Worm (Caenorhabditis elegans) whole organism, L1 larva: ENCODE data around the gene nhr-118.

Experiments
- Y116A8C.19 ChIP-seq: sonication (generic microtip); optimal IDR thresholded peaks from 2 replicates; lab custom pipeline; 2016; ENCODE audit warnings: missing compliant biosample characterization, missing genetic modification characterization, borderline replicate concordance
- aly-2 ChIP-seq: fragments of 150-350 bp; optimal IDR thresholded peaks from 2 replicates; lab custom pipeline; 2014; ENCODE audit warnings: missing biosample characterization, missing genetic modification characterization
- ama-1 ChIP-seq: fragments of 150-350 bp; optimal IDR thresholded peaks from 2 replicates; lab custom pipeline; 2014
- ceh-63 ChIP-seq: fragments of 200-800 bp; sonication (Bioruptor generic); optimal IDR thresholded peaks from 2 replicates; lab custom pipeline; 2018; ENCODE audit warnings: mild to moderate bottlenecking, missing genetic modification characterization, missing compliant biosample characterization
- efl-3 ChIP-seq: fragments of 200-800 bp; sonication (Bioruptor generic); optimal IDR thresholded peaks from 2 replicates; lab custom pipeline; 2018; ENCODE audit warnings: mild to moderate bottlenecking, missing genetic modification characterization, missing compliant biosample characterization
- egl-13 ChIP-seq: sonication (generic microtip); optimal IDR thresholded peaks from 2 replicates; lab custom pipeline; 2016; ENCODE audit warnings: missing genotype, missing genetic modification reagents, missing genetic modification characterization, missing compliant biosample characterization
- egl-27 ChIP-seq, 2 experiments: fragments of 150-350 bp in 1 of 2; sonication (generic microtip); optimal IDR thresholded peaks; 3 replicates each; lab custom pipeline; 2017 to 2018; ENCODE audit warnings: missing biosample characterization in 2 of 2, missing genetic modification characterization in 2 of 2, missing genetic modification reagents in 2 of 2
- fkh-8 ChIP-seq: sonication (generic microtip); optimal IDR thresholded peaks from 2 replicates; lab custom pipeline; 2016; ENCODE audit warnings: mild to moderate bottlenecking, missing genetic modification characterization, missing compliant biosample characterization
- fos-1 ChIP-seq: fragments of 150-350 bp; optimal IDR thresholded peaks from 2 replicates; lab custom pipeline; 2014; ENCODE audit warnings: missing biosample characterization, missing genetic modification characterization
- grh-1 ChIP-seq: fragments of 200-800 bp; sonication (Bioruptor generic); IDR thresholded peaks from 2 replicates; pipeline ENCODE4 v1.3.6; 2022; ENCODE audit warnings: missing genetic modification reagents, missing genetic modification characterization, missing compliant biosample characterization
- hlh-17 ChIP-seq: fragments of 200-800 bp; sonication (Bioruptor generic); optimal IDR thresholded peaks from 2 replicates; lab custom pipeline; 2018; ENCODE audit warnings: missing genetic modification characterization, mild to moderate bottlenecking, missing compliant biosample characterization, moderate library complexity, borderline replicate concordance
- hlh-4 ChIP-seq: sonication (generic microtip); optimal IDR thresholded peaks from 2 replicates; lab custom pipeline; 2016; ENCODE audit warnings: mild to moderate bottlenecking, missing genetic modification characterization, missing compliant biosample characterization
- hpl-2 ChIP-seq: fragments of 150-350 bp; optimal IDR thresholded peaks from 2 replicates; lab custom pipeline; 2014; ENCODE audit warnings: missing biosample characterization, missing genetic modification reagents, missing genetic modification characterization
- irx-1 ChIP-seq: sonication (generic microtip); optimal IDR thresholded peaks from 2 replicates; lab custom pipeline; 2016; ENCODE audit warnings: missing genetic modification characterization, missing compliant biosample characterization
- isw-1 ChIP-seq: fragments of 200-800 bp; sonication (Bioruptor generic); IDR thresholded peaks from 2 replicates; pipeline ENCODE4 v1.3.6; 2022; ENCODE audit warnings: missing genetic modification characterization, missing compliant biosample characterization
- lin-15B ChIP-seq: fragments of 150-350 bp; sonication (generic microtip); optimal IDR thresholded peaks from 3 replicates; lab custom pipeline; 2014; ENCODE audit warnings: missing biosample characterization, missing genetic modification characterization
- lin-39 ChIP-seq: fragments of 150-350 bp; optimal IDR thresholded peaks from 2 replicates; lab custom pipeline; 2014; ENCODE audit warnings: missing biosample characterization, missing genetic modification reagents, missing genetic modification characterization
- lsy-2 ChIP-seq, 2 experiments: fragments of 150-350 bp; optimal IDR thresholded peaks; 2 replicates each; lab custom pipeline; 2014; ENCODE audit warnings: missing biosample characterization in 2 of 2, missing genetic modification characterization in 2 of 2
- mab-9 ChIP-seq: fragments of 200-800 bp; sonication (Bioruptor generic); IDR thresholded peaks from 2 replicates; pipeline ENCODE4 v1.3.6; 2022; ENCODE audit warnings: missing genetic modification reagents, missing genetic modification characterization, missing compliant biosample characterization
- mdl-1 ChIP-seq, 2 experiments: fragments of 150-350 bp; optimal IDR thresholded peaks; 2 replicates each; lab custom pipeline; 2014 to 2017; ENCODE audit warnings: missing biosample characterization in 2 of 2, missing genetic modification characterization in 2 of 2, inconsistent platforms in 1 of 2
- nhr-12 ChIP-seq: sonication (generic microtip); optimal IDR thresholded peaks from 2 replicates; lab custom pipeline; 2017; ENCODE audit warnings: missing biosample characterization, missing genetic modification characterization
- nhr-19 ChIP-seq: fragments of 200-800 bp; sonication (Bioruptor generic); conservative IDR thresholded peaks from 2 replicates; pipeline ENCODE4 v1.3.6; 2022; ENCODE audit warnings: missing genetic modification characterization, missing compliant biosample characterization
- nhr-76 ChIP-seq: sonication (generic microtip); optimal IDR thresholded peaks from 2 replicates; lab custom pipeline; 2017; ENCODE audit warnings: missing biosample characterization, missing genetic modification characterization
- nhr-77 ChIP-seq: fragments of 150-350 bp; optimal IDR thresholded peaks from 2 replicates; lab custom pipeline; 2014; ENCODE audit warnings: missing biosample characterization, missing genetic modification characterization
- nhr-84 ChIP-seq: sonication (generic microtip); optimal IDR thresholded peaks from 2 replicates; lab custom pipeline; 2017; ENCODE audit warnings: missing biosample characterization, missing genetic modification characterization
- pag-3 ChIP-seq: sonication (generic microtip); optimal IDR thresholded peaks from 2 replicates; lab custom pipeline; 2017; ENCODE audit warnings: missing genetic modification characterization, mild to moderate bottlenecking, missing compliant biosample characterization, antibody characterized with exemption, borderline replicate concordance; ENCODE audit not compliant: insufficient read depth
- pqm-1 ChIP-seq: sonication (generic microtip); optimal IDR thresholded peaks from 3 replicates; lab custom pipeline; 2017; ENCODE audit warnings: missing biosample characterization, missing genetic modification characterization
- rnt-1 ChIP-seq: sonication (generic microtip); optimal IDR thresholded peaks from 2 replicates; lab custom pipeline; 2016; ENCODE audit warnings: mild to moderate bottlenecking, missing genetic modification characterization, moderate library complexity, missing compliant biosample characterization
- skn-1 ChIP-seq: fragments of 150-350 bp; optimal IDR thresholded peaks from 2 replicates; lab custom pipeline; 2014; ENCODE audit warnings: missing biosample characterization, missing genetic modification characterization
- sox-4 ChIP-seq: sonication (generic microtip); optimal IDR thresholded peaks from 2 replicates; lab custom pipeline; 2016; ENCODE audit warnings: missing genetic modification characterization, missing compliant biosample characterization
- sptf-1 ChIP-seq: fragments of 150-350 bp; optimal IDR thresholded peaks from 2 replicates; lab custom pipeline; 2014; ENCODE audit warnings: missing biosample characterization, missing genetic modification characterization
- tbx-2 ChIP-seq: sonication (generic microtip); optimal IDR thresholded peaks from 2 replicates; lab custom pipeline; 2016; ENCODE audit warnings: missing genetic modification characterization, missing compliant biosample characterization
- tlp-1 ChIP-seq: fragments of 150-350 bp; optimal IDR thresholded peaks from 2 replicates; lab custom pipeline; 2014; ENCODE audit warnings: missing biosample characterization, missing genetic modification characterization
- unc-130 ChIP-seq: fragments of 150-350 bp; optimal IDR thresholded peaks from 2 replicates; lab custom pipeline; 2017; ENCODE audit warnings: missing biosample characterization, missing genetic modification characterization, inconsistent platforms
- unc-30 ChIP-seq: sonication (generic microtip); optimal IDR thresholded peaks from 2 replicates; lab custom pipeline; 2017; ENCODE audit warnings: missing biosample characterization, missing genetic modification characterization
- unc-62 ChIP-seq: fragments of 150-350 bp; optimal IDR thresholded peaks from 2 replicates; lab custom pipeline; 2014; ENCODE audit warnings: missing biosample characterization, missing genetic modification reagents, missing genetic modification characterization
- xbp-1 ChIP-seq: sonication (generic microtip); optimal IDR thresholded peaks from 2 replicates; lab custom pipeline; 2016; ENCODE audit warnings: missing genetic modification characterization, missing compliant biosample characterization

Gene nhr-118

DNA sequence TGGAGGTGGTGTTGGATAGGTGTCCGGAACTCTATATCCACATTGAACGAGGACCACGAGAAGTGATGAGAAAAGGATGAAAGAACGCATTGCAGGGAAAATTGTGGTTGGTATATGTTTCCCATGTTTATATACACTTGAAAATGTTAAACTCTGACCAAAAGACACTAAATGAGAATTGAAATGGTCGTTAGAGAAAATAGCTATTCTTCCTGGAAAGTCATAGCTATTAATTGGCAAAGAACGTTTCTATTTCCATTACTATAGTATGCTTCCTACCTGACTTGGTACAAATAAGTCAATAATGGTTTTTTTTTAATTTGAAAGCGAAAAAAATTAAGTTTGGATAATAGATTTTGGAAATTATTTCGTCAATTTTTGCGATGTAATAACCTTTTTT, 9.1 kb downstream of the nhr-118 start, which contains the start of gene Y47D7A.18:
Gene Y47D7A.18 (minus strand): TSS at position 101 of the 400 bp plus-strand sequence.
- TF ChIP-seq pqm-1 (tag; lab: Kevin White, UChicago) (no peak), hlh-17 (GFP tag; lab: Kevin White, UChicago) (no peak), hpl-2 (GFP tag; lab: Kevin White, UChicago) (no peak), pag-3 (no peak), mab-9 (no peak), irx-1 (tag; lab: Kevin White, UChicago) (no peak), tlp-1 (tag; lab: Kevin White, UChicago) (no peak), nhr-12 (tag; lab: Kevin White, UChicago) (no peak), aly-2 (tag; lab: Kevin White, UChicago) (no peak), rnt-1 (no peak), egl-13 (tag; lab: Kevin White, UChicago) (no peak), sptf-1 (no peak), skn-1 (tag; lab: Kevin White, UChicago) (no peak), nhr-19 (no peak), nhr-84 (tag; lab: Kevin White, UChicago) (no peak), hlh-4 (tag; lab: Kevin White, UChicago) (no peak), Y116A8C.19 (no peak), lsy-2 (tag; optimal IDR thresholded peaks at IDR 0.05; lab: Kevin White, UChicago) (no peak), unc-130 (tag; lab: Kevin White, UChicago) (no peak), mdl-1 (tag; optimal IDR thresholded peaks at IDR 0.05; lab: Kevin White, UChicago) (no peak)

DNA sequence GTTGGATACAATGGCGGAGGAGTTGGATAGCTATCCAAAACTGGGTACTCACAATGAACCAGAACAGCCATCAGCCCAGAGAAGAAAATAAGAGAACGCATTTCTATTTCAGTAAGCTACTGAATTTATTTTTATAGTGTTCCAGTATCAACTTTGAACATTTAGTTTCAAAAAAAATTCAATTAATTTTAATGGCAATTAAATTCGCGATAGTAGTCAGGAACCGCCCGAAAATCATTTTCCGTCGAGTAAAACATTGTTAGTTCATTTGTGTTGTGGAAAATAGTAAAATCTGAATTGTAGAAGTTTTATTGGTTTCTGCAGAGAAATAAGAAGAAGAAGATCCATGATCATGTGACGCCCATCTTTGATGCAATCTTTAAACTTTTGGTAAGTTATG, 10.5 kb downstream of the nhr-118 start, which contains the start of gene Y47D7A.6:
Gene Y47D7A.6 (minus strand): TSS at position 101 of the 400 bp plus-strand sequence.
- TF ChIP-seq fkh-8 (tag; lab: Kevin White, UChicago) (no peak), sox-4 (tag; lab: Kevin White, UChicago) (no peak), tbx-2 (no peak), unc-30 (no peak)
- TF ChIP-seq, all 84 proteins: peak for 0

DNA sequence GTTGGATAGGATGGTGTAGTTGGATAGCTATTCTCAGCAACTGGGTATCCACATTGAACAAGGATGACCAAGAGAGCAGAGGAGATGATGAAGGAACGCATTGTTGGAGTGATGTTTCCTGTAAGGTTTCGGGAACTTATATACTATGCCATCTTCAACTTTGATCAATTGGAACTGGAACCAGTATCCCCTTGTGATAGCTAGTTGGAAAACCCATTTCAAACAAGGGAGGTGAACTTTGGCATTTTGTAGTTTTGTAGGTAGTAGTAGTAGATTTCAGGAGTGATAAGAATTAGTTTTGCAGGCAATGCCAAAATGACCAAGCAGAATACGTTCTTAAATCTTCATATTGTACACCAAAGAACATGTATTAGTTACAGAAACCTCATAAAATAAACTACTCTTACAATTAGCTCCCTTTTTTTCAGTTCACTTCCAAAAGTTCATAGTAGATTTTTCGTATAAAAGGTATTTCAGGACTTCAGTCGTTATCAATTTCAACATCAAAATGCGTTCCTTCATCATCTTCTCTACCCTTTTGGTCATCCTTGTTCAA, 12.2 kb downstream of the nhr-118 start, which contains the start of the genes Y47D7A.7 and Y47D7A.2:
Gene Y47D7A.7 (minus strand): TSS at position 101 of the 556 bp plus-strand sequence.
Gene Y47D7A.2 (plus strand): TSS at position 506 of the 556 bp plus-strand sequence.
- no peak for TF ChIP-seq xbp-1 (tag; lab: Kevin White, UChicago)
- no peak for TF ChIP-seq lin-39 (tag; lab: Kevin White, UChicago)
- no peak for TF ChIP-seq tbx-2
- no peak for TF ChIP-seq unc-62 (GFP tag; lab: Kevin White, UChicago)
- TF ChIP-seq grh-1 (GFP tag; lab: Robert Waterston, UW) = no peak
- TF ChIP-seq unc-30 = no peak
- no peak for TF ChIP-seq Y116A8C.19
- no peak for TF ChIP-seq fkh-8 (tag; lab: Kevin White, UChicago)
- no peak for TF ChIP-seq pqm-1 (tag; lab: Kevin White, UChicago)
- TF ChIP-seq ceh-63 (GFP tag; lab: Kevin White, UChicago) = no peak
- no peak for TF ChIP-seq nhr-76 (tag; lab: Kevin White, UChicago)
- TF ChIP-seq ama-1 = no peak

DNA sequence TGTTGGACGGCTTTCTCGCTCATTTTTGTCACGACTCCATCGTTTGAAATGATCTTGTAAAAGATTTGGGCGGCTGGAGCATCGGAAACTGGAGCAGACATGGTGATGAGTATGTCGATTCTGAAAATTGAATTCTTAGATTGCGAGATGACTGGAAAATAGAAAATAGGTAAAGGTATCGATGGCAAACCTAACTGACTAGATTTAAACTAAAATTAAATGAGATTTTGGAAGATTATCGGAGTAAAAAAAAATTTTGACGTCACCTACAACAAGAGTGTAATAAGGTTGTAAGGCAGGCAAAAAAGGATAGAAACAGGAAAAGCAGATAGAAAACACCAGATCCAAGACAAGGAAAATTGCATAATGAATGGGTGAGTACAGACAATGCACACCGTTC, 13.9 kb downstream of the nhr-118 start, which contains the start of gene skr-14:
Gene skr-14 (minus strand): TSS at position 101 of the 400 bp plus-strand sequence.
- TF ChIP-seq nhr-77 (tag; lab: Kevin White, UChicago) (no peak), lsy-2 (tag; optimal IDR thresholded peaks at IDR 0.05; lab: Kevin White, UChicago) (no peak), hpl-2 (GFP tag; lab: Kevin White, UChicago) (no peak), egl-27 (tag; optimal IDR thresholded peaks at IDR 0.05; lab: Kevin White, UChicago) (no peak), mab-9 (no peak), nhr-84 (tag; lab: Kevin White, UChicago) (no peak), sox-4 (tag; lab: Kevin White, UChicago) (no peak), ama-1 (no peak), efl-3 (no peak), lin-15B (tag; lab: Kevin White, UChicago) (no peak), sptf-1 (no peak), fos-1 (no peak), isw-1 (GFP tag; lab: Robert Waterston, UW) (no peak), tlp-1 (tag; lab: Kevin White, UChicago) (no peak)
